Worm (Caenorhabditis elegans) whole organism, late embryonic: ENCODE data around the gene pqn-87.

ENCODE experiments used
- C38D4.7 ChIP-seq: fragments of 200-800 bp; sonication (Bioruptor generic); optimal IDR thresholded peaks from 2 replicates; lab custom pipeline; 2018; ENCODE audit warnings: mild to moderate bottlenecking, missing genetic modification characterization, moderate library complexity, missing compliant biosample characterization
- F13H6.1 ChIP-seq: sonication (generic microtip); optimal IDR thresholded peaks from 2 replicates; lab custom pipeline; 2016; ENCODE audit warnings: missing genetic modification characterization, missing compliant biosample characterization
- K09A11.1 ChIP-seq: sonication (generic microtip); optimal IDR thresholded peaks from 2 replicates; lab custom pipeline; 2017; ENCODE audit warnings: antibody characterized with exemption, mild to moderate bottlenecking, missing genetic modification characterization, missing compliant biosample characterization; ENCODE audit not compliant: insufficient read depth
- ahr-1 ChIP-seq: sonication (generic microtip); optimal IDR thresholded peaks from 2 replicates; lab custom pipeline; 2016; ENCODE audit warnings: missing genetic modification characterization, missing compliant biosample characterization
- ama-1 ChIP-seq: fragments of 150-350 bp; optimal IDR thresholded peaks from 2 replicates; lab custom pipeline; 2014
- ceh-14 ChIP-seq: sonication (generic microtip); optimal IDR thresholded peaks from 2 replicates; lab custom pipeline; 2016; ENCODE audit warnings: missing genotype, missing genetic modification characterization, missing compliant biosample characterization
- ceh-18 ChIP-seq: sonication (generic microtip); optimal IDR thresholded peaks from 2 replicates; lab custom pipeline; 2016; ENCODE audit warnings: missing genetic modification characterization, missing compliant biosample characterization
- ceh-19 ChIP-seq: fragments of 200-800 bp; sonication (Bioruptor generic); optimal IDR thresholded peaks from 2 replicates; lab custom pipeline; 2018; ENCODE audit warnings: mild to moderate bottlenecking, missing genetic modification characterization, missing compliant biosample characterization
- ceh-24 ChIP-seq: sonication (generic microtip); optimal IDR thresholded peaks from 2 replicates; lab custom pipeline; 2016; ENCODE audit warnings: mild to moderate bottlenecking, missing genetic modification characterization, missing compliant biosample characterization
- ceh-30 ChIP-seq: fragments of 150-350 bp; optimal IDR thresholded peaks from 2 replicates; lab custom pipeline; 2014; ENCODE audit warnings: missing biosample characterization, missing genetic modification characterization
- ceh-31 ChIP-seq: sonication (generic microtip); optimal IDR thresholded peaks from 2 replicates; lab custom pipeline; 2016; ENCODE audit warnings: missing genetic modification characterization, missing compliant biosample characterization
- ceh-34 ChIP-seq: sonication (generic microtip); optimal IDR thresholded peaks from 2 replicates; lab custom pipeline; 2016; ENCODE audit warnings: mild to moderate bottlenecking, missing genetic modification characterization, missing compliant biosample characterization
- ceh-45 ChIP-seq: fragments of 200-800 bp; sonication (Bioruptor generic); IDR thresholded peaks from 2 replicates; pipeline ENCODE4 v1.3.6; 2022; ENCODE audit warnings: missing genetic modification reagents, missing genetic modification characterization, missing compliant biosample characterization
- ceh-48 ChIP-seq: sonication (generic microtip); optimal IDR thresholded peaks from 2 replicates; lab custom pipeline; 2016; ENCODE audit warnings: missing genetic modification characterization, inconsistent platforms, missing compliant biosample characterization
- ceh-6 ChIP-seq: fragments of 200-800 bp; sonication (Bioruptor generic); optimal IDR thresholded peaks from 2 replicates; lab custom pipeline; 2018; ENCODE audit warnings: mild to moderate bottlenecking, missing genetic modification characterization, missing compliant biosample characterization
- ceh-9 ChIP-seq: sonication (generic microtip); optimal IDR thresholded peaks from 2 replicates; lab custom pipeline; 2016; ENCODE audit warnings: mild to moderate bottlenecking, missing genetic modification characterization, inconsistent platforms, missing compliant biosample characterization
- che-1 ChIP-seq: sonication (generic microtip); optimal IDR thresholded peaks from 2 replicates; lab custom pipeline; 2016; ENCODE audit warnings: mild to moderate bottlenecking, missing genetic modification characterization, missing compliant biosample characterization
- dve-1 ChIP-seq: sonication (generic microtip); optimal IDR thresholded peaks from 2 replicates; lab custom pipeline; 2017; ENCODE audit warnings: antibody characterized with exemption, mild to moderate bottlenecking, missing genetic modification characterization, missing compliant biosample characterization
- elt-2 ChIP-seq: sonication (generic microtip); optimal IDR thresholded peaks from 2 replicates; lab custom pipeline; 2016; ENCODE audit warnings: missing genetic modification reagents, missing genetic modification characterization, missing compliant biosample characterization
- elt-4 ChIP-seq: sonication (generic microtip); optimal IDR thresholded peaks from 2 replicates; lab custom pipeline; 2016; ENCODE audit warnings: missing genetic modification characterization, missing compliant biosample characterization
- fax-1 ChIP-seq: sonication (generic microtip); optimal IDR thresholded peaks from 2 replicates; lab custom pipeline; 2016; ENCODE audit warnings: missing genotype, missing genetic modification characterization, missing compliant biosample characterization
- gmeb-2 ChIP-seq: sonication (generic microtip); optimal IDR thresholded peaks from 2 replicates; lab custom pipeline; 2016; ENCODE audit warnings: missing genetic modification characterization, inconsistent platforms, missing compliant biosample characterization
- hlh-13 ChIP-seq: fragments of 200-800 bp; sonication (Bioruptor generic); optimal IDR thresholded peaks from 2 replicates; lab custom pipeline; 2018; ENCODE audit warnings: mild to moderate bottlenecking, missing genetic modification characterization, missing compliant biosample characterization
- hlh-15 ChIP-seq: sonication (generic microtip); optimal IDR thresholded peaks from 2 replicates; lab custom pipeline; 2016; ENCODE audit warnings: missing genetic modification characterization, missing compliant biosample characterization
- hlh-30 ChIP-seq: sonication (generic microtip); optimal IDR thresholded peaks from 2 replicates; lab custom pipeline; 2017; ENCODE audit warnings: antibody characterized with exemption, missing genetic modification characterization, missing compliant biosample characterization; ENCODE audit not compliant: insufficient read depth
- hlh-8 ChIP-seq: sonication (generic microtip); optimal IDR thresholded peaks from 2 replicates; lab custom pipeline; 2016; ENCODE audit warnings: missing genotype, missing genetic modification characterization, missing compliant biosample characterization
- lin-11 ChIP-seq: fragments of 200-800 bp; sonication (Bioruptor generic); optimal IDR thresholded peaks from 2 replicates; lab custom pipeline; 2018; ENCODE audit warnings: mild to moderate bottlenecking, missing genetic modification characterization, missing compliant biosample characterization
- madf-2 ChIP-seq: sonication (generic microtip); optimal IDR thresholded peaks from 2 replicates; lab custom pipeline; 2017; ENCODE audit warnings: missing genetic modification characterization, missing compliant biosample characterization
- mec-3 ChIP-seq: sonication (generic microtip); optimal IDR thresholded peaks from 2 replicates; lab custom pipeline; 2016; ENCODE audit warnings: borderline replicate concordance, missing genetic modification characterization, missing compliant biosample characterization
- nfya-1 ChIP-seq: sonication (generic microtip); optimal IDR thresholded peaks from 2 replicates; lab custom pipeline; 2017; ENCODE audit warnings: missing genetic modification characterization, mild to moderate bottlenecking, missing compliant biosample characterization, antibody characterized with exemption, moderate library complexity
- nhr-232 ChIP-seq: sonication (generic microtip); optimal IDR thresholded peaks from 2 replicates; lab custom pipeline; 2016; ENCODE audit warnings: missing genetic modification characterization, missing compliant biosample characterization
- npax-4 ChIP-seq: sonication (generic microtip); optimal IDR thresholded peaks from 2 replicates; lab custom pipeline; 2016; ENCODE audit warnings: missing genetic modification characterization, missing compliant biosample characterization
- odd-2 ChIP-seq: sonication (generic microtip); optimal IDR thresholded peaks from 2 replicates; lab custom pipeline; 2017; ENCODE audit warnings: antibody characterized with exemption, mild to moderate bottlenecking, missing genetic modification characterization, missing compliant biosample characterization
- pat-9 ChIP-seq: fragments of 200-800 bp; sonication (Bioruptor generic); optimal IDR thresholded peaks from 2 replicates; lab custom pipeline; 2018; ENCODE audit warnings: mild to moderate bottlenecking, missing genetic modification characterization, moderate library complexity, missing compliant biosample characterization
- pax-1 ChIP-seq: fragments of 150-350 bp; optimal IDR thresholded peaks from 2 replicates; lab custom pipeline; 2014; ENCODE audit warnings: missing biosample characterization, missing genetic modification characterization
- pha-4 ChIP-seq: fragments of 150-350 bp; optimal IDR thresholded peaks from 2 replicates; lab custom pipeline; 2018; ENCODE audit warnings: missing biosample characterization, missing genetic modification reagents, missing genetic modification characterization
- pqm-1 ChIP-seq: sonication (generic microtip); optimal IDR thresholded peaks from 2 replicates; lab custom pipeline; 2016; ENCODE audit warnings: missing genetic modification characterization, missing compliant biosample characterization
- sdc-2 ChIP-seq: sonication (generic microtip); optimal IDR thresholded peaks from 2 replicates; lab custom pipeline; 2016; ENCODE audit warnings: missing genotype, missing genetic modification characterization, missing compliant biosample characterization
- sox-2 ChIP-seq: fragments of 200-800 bp; sonication (Bioruptor generic); IDR thresholded peaks from 2 replicates; pipeline ENCODE4 v1.3.6; 2022; ENCODE audit warnings: missing genetic modification reagents, missing genetic modification characterization, missing compliant biosample characterization

Gene pqn-87

ce11 chrII:12224916-12225406 is at the start of gene pqn-87, which contains the start of gene rsr-2:
TSS of gene pqn-87 (minus strand) at chrII:12225086.
TSS of gene rsr-2 (plus strand) at chrII:12225356.
- TF ChIP-seq K09A11.1 (tag; lab: Kevin White, UChicago) (no peak), sdc-2 (tag; lab: Kevin White, UChicago) (no peak), F13H6.1 (tag; lab: Kevin White, UChicago) (no peak), ceh-6 (GFP tag; lab: Kevin White, UChicago) (no peak), ceh-9 (tag; lab: Kevin White, UChicago) (no peak), hlh-8 (tag; lab: Kevin White, UChicago) (no peak), ceh-24 (tag; lab: Kevin White, UChicago) (no peak), ahr-1 (tag; lab: Kevin White, UChicago) (no peak), pax-1 (tag; lab: Kevin White, UChicago) (no peak), hlh-15 (tag; lab: Kevin White, UChicago) (no peak), ama-1 (no peak), che-1 (tag; lab: Kevin White, UChicago) (no peak), pat-9 (no peak), dve-1 (tag; lab: Kevin White, UChicago) (no peak), ceh-18 (tag; lab: Kevin White, UChicago) (no peak), ceh-30 (tag; lab: Kevin White, UChicago) (no peak), ceh-14 (tag; lab: Kevin White, UChicago) (no peak)

ce11 chrII:12268857-12269256 is 44.0 kb upstream of the pqn-87 start:
- TF ChIP-seq nfya-1 (tag; lab: Kevin White, UChicago): peak; percentile 52
- peak; percentile 36 for TF ChIP-seq pat-9
- no peak for TF ChIP-seq ceh-45 (GFP tag; lab: Robert Waterston, UW)
- TF ChIP-seq ceh-48 (tag; lab: Kevin White, UChicago): no peak

- no peak for TF ChIP-seq hlh-13 (GFP tag; lab: Kevin White, UChicago)
- peak; percentile 76 for TF ChIP-seq elt-2 (tag; lab: Kevin White, UChicago)
- no peak for TF ChIP-seq hlh-30
- TF ChIP-seq, all 69 proteins: peak for 1
These were observed 41.9 kb upstream of the pqn-87 start for ce11 chrII:12266797-12267196.

ce11 chrII:12266145-12266544 is 41.3 kb upstream of the pqn-87 start, which contains the start of gene tric-1B.1:
TSS of gene tric-1B.1 (minus strand) at chrII:12266245.
- TF ChIP-seq lin-11 (tag; lab: Kevin White, UChicago): no peak
- TF ChIP-seq fax-1 (tag; lab: Kevin White, UChicago): no peak
- TF ChIP-seq hlh-8 (tag; lab: Kevin White, UChicago): no peak
- TF ChIP-seq pax-1 (tag; lab: Kevin White, UChicago): no peak
- TF ChIP-seq ahr-1 (tag; lab: Kevin White, UChicago): no peak
- TF ChIP-seq ceh-31 (tag; lab: Kevin White, UChicago): no peak
- no peak for TF ChIP-seq hlh-30
- no peak for TF ChIP-seq ceh-45 (GFP tag; lab: Robert Waterston, UW)
- TF ChIP-seq madf-2 (tag; lab: Kevin White, UChicago): no peak
- TF ChIP-seq hlh-15 (tag; lab: Kevin White, UChicago): no peak
- TF ChIP-seq ceh-14 (tag; lab: Kevin White, UChicago): no peak
- no peak for TF ChIP-seq npax-4 (tag; lab: Kevin White, UChicago)
- no peak for TF ChIP-seq gmeb-2 (tag; lab: Kevin White, UChicago)
- no peak for TF ChIP-seq elt-4
- TF ChIP-seq ceh-30 (tag; lab: Kevin White, UChicago): no peak
- TF ChIP-seq F13H6.1 (tag; lab: Kevin White, UChicago): no peak
- TF ChIP-seq ceh-19 (GFP tag; lab: Kevin White, UChicago): no peak
- TF ChIP-seq sox-2: no peak
- TF ChIP-seq pqm-1: no peak
- TF ChIP-seq ama-1: no peak

- TF ChIP-seq che-1 (tag; lab: Kevin White, UChicago): no peak
- TF ChIP-seq odd-2 (tag; lab: Kevin White, UChicago): no peak
- no peak for TF ChIP-seq ceh-34 (tag; lab: Kevin White, UChicago)
- no peak for TF ChIP-seq fax-1 (tag; lab: Kevin White, UChicago)
- TF ChIP-seq pat-9: no peak
- TF ChIP-seq C38D4.7: no peak
- no peak for TF ChIP-seq mec-3
- no peak for TF ChIP-seq pha-4 (tag; lab: Kevin White, UChicago)
- TF ChIP-seq nhr-232 (tag; lab: Kevin White, UChicago): no peak
These were observed 40.0 kb upstream of the pqn-87 start for ce11 chrII:12264847-12265246.
